Fruit fly (Drosophila melanogaster) whole organism, prepupa: ENCODE measurements around the gene Ddc.
A peak's percentile ranks its signal among the peaks of the same experiment; 100 is the strongest.

Experiments used
- Blimp-1 ChIP-seq: fragments of 200-800 bp; sonication (Bioruptor generic); optimal IDR thresholded peaks from 3 replicates; lab custom pipeline; 2017; ENCODE audit warnings: missing biosample characterization, missing genetic modification characterization, mild to moderate bottlenecking, moderate library complexity, missing genetic modification reagents
- CG10631 ChIP-seq: fragments of 200-800 bp; sonication (Bioruptor generic); optimal IDR thresholded peaks from 2 replicates; lab custom pipeline; 2016; ENCODE audit warnings: missing biosample characterization, missing genetic modification characterization
- CG10669 ChIP-seq: fragments of 200-800 bp; sonication (Bioruptor generic); optimal IDR thresholded peaks from 3 replicates; lab custom pipeline; 2018; ENCODE audit warnings: missing biosample characterization, mild to moderate bottlenecking, missing genetic modification characterization, moderate library complexity
- CG11294 ChIP-seq: fragments of 200-800 bp; sonication (Bioruptor generic); IDR thresholded peaks from 2 replicates; pipeline ENCODE4 v1.3.6; 2022; ENCODE audit warnings: missing biosample characterization, missing genetic modification characterization
- CG11762 ChIP-seq: fragments of 200-800 bp; sonication (Bioruptor generic); optimal IDR thresholded peaks from 3 replicates; lab custom pipeline; 2016; ENCODE audit warnings: missing biosample characterization, missing genetic modification characterization; ENCODE audit not compliant: insufficient read depth
- CG15336 ChIP-seq: fragments of 200-800 bp; sonication (Bioruptor generic); IDR thresholded peaks from 2 replicates; pipeline ENCODE4 v1.3.6; 2022; ENCODE audit warnings: missing biosample characterization, missing genetic modification characterization
- CG1621 ChIP-seq: fragments of 200-800 bp; sonication (Bioruptor generic); optimal IDR thresholded peaks from 3 replicates; lab custom pipeline; 2018; ENCODE audit warnings: missing biosample characterization, mild to moderate bottlenecking, missing genetic modification characterization
- CG16779 ChIP-seq: fragments of 200-800 bp; sonication (Bioruptor generic); optimal IDR thresholded peaks from 3 replicates; lab custom pipeline; 2017; ENCODE audit warnings: missing biosample characterization, mild to moderate bottlenecking, missing genetic modification characterization
- CG32006 ChIP-seq: fragments of 200-800 bp; sonication (Bioruptor generic); optimal IDR thresholded peaks from 3 replicates; lab custom pipeline; 2017; ENCODE audit warnings: missing biosample characterization, mild to moderate bottlenecking, missing genetic modification characterization
- CG34406 ChIP-seq: fragments of 200-800 bp; sonication (Bioruptor generic); optimal IDR thresholded peaks from 3 replicates; lab custom pipeline; 2016; ENCODE audit warnings: missing biosample characterization, missing genetic modification characterization
- CG4318 ChIP-seq: fragments of 200-800 bp; sonication (Bioruptor generic); optimal IDR thresholded peaks from 3 replicates; lab custom pipeline; 2017; ENCODE audit warnings: missing biosample characterization, mild to moderate bottlenecking, missing genetic modification characterization
- CG6163 ChIP-seq: fragments of 200-800 bp; sonication (Bioruptor generic); IDR thresholded peaks from 3 replicates; pipeline ENCODE4 v1.3.6; 2022; ENCODE audit warnings: missing biosample characterization, missing genetic modification characterization
- CG6792 ChIP-seq: fragments of 200-800 bp; sonication (Bioruptor generic); optimal IDR thresholded peaks from 3 replicates; lab custom pipeline; 2016; ENCODE audit warnings: missing biosample characterization, missing genetic modification characterization
- CG6808 ChIP-seq: fragments of 200-800 bp; sonication (Bioruptor generic); optimal IDR thresholded peaks from 3 replicates; lab custom pipeline; 2017; ENCODE audit warnings: missing biosample characterization, missing genetic modification characterization, mild to moderate bottlenecking, moderate library complexity, missing genetic modification reagents
- CG6854 ChIP-seq: fragments of 200-800 bp; sonication (Bioruptor generic); optimal IDR thresholded peaks from 2 replicates; lab custom pipeline; 2017; ENCODE audit warnings: missing biosample characterization, mild to moderate bottlenecking, missing genetic modification characterization
- CG8119 ChIP-seq: fragments of 200-800 bp; sonication (Bioruptor generic); IDR thresholded peaks from 3 replicates; pipeline ENCODE4 v1.3.6; 2022; ENCODE audit warnings: missing biosample characterization, missing genetic modification characterization
- CG8319 ChIP-seq: fragments of 200-800 bp; sonication (Bioruptor generic); optimal IDR thresholded peaks from 3 replicates; lab custom pipeline; 2016; ENCODE audit warnings: missing biosample characterization, missing genetic modification characterization
- CG8632 ChIP-seq: fragments of 200-800 bp; sonication (Bioruptor generic); optimal IDR thresholded peaks from 3 replicates; lab custom pipeline; 2016; ENCODE audit warnings: missing biosample characterization, missing genetic modification characterization
- CG9139 ChIP-seq: fragments of 200-800 bp; sonication (Bioruptor generic); optimal IDR thresholded peaks from 3 replicates; lab custom pipeline; 2017; ENCODE audit warnings: missing biosample characterization, mild to moderate bottlenecking, missing genetic modification characterization
- Eip78C ChIP-seq: fragments of 200-800 bp; sonication (Bioruptor generic); peaks from one replicate; lab custom pipeline; 2016; ENCODE audit warnings: missing biosample characterization, missing genetic modification characterization
- Ets96B ChIP-seq: fragments of 200-800 bp; optimal IDR thresholded peaks from 2 replicates; lab custom pipeline; 2019; ENCODE audit warnings: missing biosample characterization, mild to moderate bottlenecking, missing genetic modification characterization, moderate library complexity
- Gug ChIP-seq: fragments of 200-800 bp; sonication (Bioruptor generic); IDR thresholded peaks from 2 replicates; pipeline ENCODE4 v1.3.6; 2022; ENCODE audit warnings: missing biosample characterization, missing genetic modification characterization
- Hr38 ChIP-seq: sonication (Bioruptor generic); optimal IDR thresholded peaks from 2 replicates; lab custom pipeline; 2016; ENCODE audit warnings: missing biosample characterization, missing genetic modification characterization
- Hr4 ChIP-seq: fragments of 200-800 bp; sonication (Bioruptor generic); optimal IDR thresholded peaks from 3 replicates; lab custom pipeline; 2016; ENCODE audit warnings: missing biosample characterization, missing genetic modification characterization
- Lpt ChIP-seq: fragments of 200-800 bp; sonication (Bioruptor generic); optimal IDR thresholded peaks from 3 replicates; lab custom pipeline; 2016; ENCODE audit warnings: missing biosample characterization, missing genetic modification characterization
- Smox ChIP-seq: fragments of 200-800 bp; sonication (Bioruptor generic); optimal IDR thresholded peaks from 3 replicates; lab custom pipeline; 2016; ENCODE audit warnings: missing biosample characterization, missing genetic modification characterization
- Sox102F ChIP-seq: fragments of 200-800 bp; sonication (Bioruptor generic); optimal IDR thresholded peaks from 2 replicates; lab custom pipeline; 2016; ENCODE audit warnings: missing biosample characterization, mild to moderate bottlenecking, missing genetic modification characterization
- Sox14 ChIP-seq: fragments of 200-800 bp; sonication (Bioruptor generic); optimal IDR thresholded peaks from 3 replicates; lab custom pipeline; 2016; ENCODE audit warnings: missing biosample characterization, missing genetic modification characterization
- acj6 ChIP-seq: fragments of 200-800 bp; sonication (Bioruptor generic); optimal IDR thresholded peaks from 3 replicates; lab custom pipeline; 2016; ENCODE audit warnings: missing biosample characterization, missing genetic modification characterization
- dac ChIP-seq: fragments of 200-800 bp; sonication (Bioruptor generic); optimal IDR thresholded peaks from 2 replicates; lab custom pipeline; 2017; ENCODE audit warnings: missing biosample characterization, mild to moderate bottlenecking, missing genetic modification characterization
- dsx ChIP-seq: fragments of 200-800 bp; optimal IDR thresholded peaks from 3 replicates; lab custom pipeline; 2019; ENCODE audit warnings: missing biosample characterization, mild to moderate bottlenecking, missing genetic modification characterization, moderate library complexity; ENCODE audit not compliant: poor library complexity, severe bottlenecking
- eg ChIP-seq: fragments of 200-800 bp; sonication (Bioruptor generic); IDR thresholded peaks from 3 replicates; pipeline ENCODE4 v1.3.6; 2022; ENCODE audit warnings: missing biosample characterization, missing genetic modification characterization
- esn ChIP-seq: fragments of 200-800 bp; sonication (Bioruptor generic); optimal IDR thresholded peaks from 2 replicates; lab custom pipeline; 2016; ENCODE audit warnings: missing biosample characterization, mild to moderate bottlenecking, missing genetic modification characterization, moderate library complexity
- fd59A ChIP-seq: fragments of 200-800 bp; sonication (Bioruptor generic); optimal IDR thresholded peaks from 2 replicates; lab custom pipeline; 2017; ENCODE audit warnings: missing biosample characterization, mild to moderate bottlenecking, missing genetic modification characterization, missing genetic modification reagents
- fd85E ChIP-seq: fragments of 200-800 bp; sonication (Bioruptor generic); optimal IDR thresholded peaks from 3 replicates; lab custom pipeline; 2016; ENCODE audit warnings: missing biosample characterization, missing genetic modification characterization
- fkh ChIP-seq: fragments of 200-800 bp; sonication (Bioruptor generic); optimal IDR thresholded peaks from 3 replicates; lab custom pipeline; 2017; ENCODE audit warnings: missing biosample characterization, mild to moderate bottlenecking, missing genetic modification characterization, moderate library complexity
- pdm3 ChIP-seq: fragments of 200-800 bp; sonication (Bioruptor generic); optimal IDR thresholded peaks from 3 replicates; lab custom pipeline; 2016; ENCODE audit warnings: missing biosample characterization, missing genetic modification characterization
- salr ChIP-seq, 2 experiments: fragments of 200-800 bp; sonication (Bioruptor generic); optimal IDR thresholded peaks; 3 replicates each; lab custom pipeline; 2016 to 2018; ENCODE audit warnings: missing biosample characterization in 2 of 2, missing genetic modification characterization in 2 of 2, mild to moderate bottlenecking in 1 of 2
- spab ChIP-seq: fragments of 200-800 bp; sonication (Bioruptor generic); optimal IDR thresholded peaks from 2 replicates; lab custom pipeline; 2017; ENCODE audit warnings: missing biosample characterization, mild to moderate bottlenecking, missing genetic modification characterization, missing genetic modification reagents
- ss ChIP-seq, 2 experiments: fragments of 200-800 bp; sonication (Bioruptor generic); optimal IDR thresholded peaks; 2 replicates in 1 of 2; 3 replicates in 1 of 2; lab custom pipeline; 2017 to 2018; ENCODE audit warnings: mild to moderate bottlenecking in 2 of 2, missing biosample characterization in 2 of 2, missing genetic modification characterization in 2 of 2, moderate library complexity in 1 of 2
- svp ChIP-seq: fragments of 200-800 bp; sonication (Bioruptor generic); peaks from one replicate; lab custom pipeline; 2016; ENCODE audit warnings: missing biosample characterization, missing genetic modification characterization
- topi ChIP-seq: fragments of 200-800 bp; sonication (Bioruptor generic); optimal IDR thresholded peaks from 3 replicates; lab custom pipeline; 2016; ENCODE audit warnings: missing biosample characterization, missing genetic modification characterization
- vri ChIP-seq: fragments of 200-800 bp; sonication (Bioruptor generic); optimal IDR thresholded peaks from 3 replicates; lab custom pipeline; 2016; ENCODE audit warnings: missing biosample characterization, mild to moderate bottlenecking, missing genetic modification characterization

Ddc gene

dm6 chr2L:19158679-19159551 is 38.8 kb upstream of the Ddc start (continued):
- TF ChIP-seq ss (GFP tag; optimal IDR thresholded peaks at IDR 0.05; lab: Kevin White, UChicago) (no peak), esn (GFP tag; lab: Kevin White, UChicago) (peak; percentile 71), CG32006 (GFP tag; lab: Kevin White, UChicago) (peak; percentile 75), Hr38 (GFP tag; lab: Kevin White, UChicago) (no peak), Eip78C (GFP tag; lab: Kevin White, UChicago) (peak; percentile 78), CG4318 (GFP tag; lab: Kevin White, UChicago) (peak; percentile 37), fd59A (GFP tag; lab: Kevin White, UChicago) (no peak), CG34406 (GFP tag; lab: Kevin White, UChicago) (peak; percentile 49), Sox14 (GFP tag; lab: Kevin White, UChicago) (peak; percentile 57), CG6854 (GFP tag; lab: Kevin White, UChicago) (no peak), dsx (peak; percentile 43), Lpt (GFP tag; lab: Kevin White, UChicago) (no peak), eg (GFP tag; lab: Robert Waterston, UW) (peak; percentile 46; the same call in 1 of the 3 replicates), CG8319 (GFP tag; lab: Kevin White, UChicago) (peak; percentile 55), CG15336 (GFP tag; lab: Robert Waterston, UW) (peak; percentile 48), Smox (GFP tag; lab: Kevin White, UChicago) (peak; percentile 70), CG16779 (tag; lab: Kevin White, UChicago) (no peak), CG8632 (GFP tag; lab: Kevin White, UChicago) (peak; percentile 56), Ets96B (tag; lab: Kevin White, UChicago) (peak; percentile 53), CG11762 (GFP tag; lab: Kevin White, UChicago) (peak; percentile 37), CG9139 (no peak), fkh (peak; percentile 72), Sox102F (peak; percentile 70), CG6808 (GFP tag; lab: Kevin White, UChicago) (peak; percentile 52), CG6163 (GFP tag; lab: Robert Waterston, UW) (peak; percentile 30; the same call in 1 of the 3 replicates), CG10669 (GFP tag; lab: Kevin White, UChicago) (peak; percentile 31), fd85E (GFP tag; lab: Kevin White, UChicago) (no peak), salr (GFP tag; optimal IDR thresholded peaks at IDR 0.05; lab: Kevin White, UChicago) (peak in 1 of 2 experiments; percentile 42), Blimp-1 (no peak), CG8119 (GFP tag; lab: Robert Waterston, UW) (peak; percentile 50; the same call in 2 of the 3 replicates), CG1621 (tag; lab: Kevin White, UChicago) (no peak), pdm3 (GFP tag; lab: Kevin White, UChicago) (peak; percentile 68)

- TF ChIP-seq Smox (GFP tag; lab: Kevin White, UChicago) (peak; percentile 35), CG4318 (GFP tag; lab: Kevin White, UChicago) (no peak), svp (peak; percentile 93), eg (GFP tag; lab: Robert Waterston, UW) (peak; percentile 24; the same call in 2 of the 3 replicates), Ets96B (tag; lab: Kevin White, UChicago) (peak; percentile 19), CG6792 (GFP tag; lab: Kevin White, UChicago) (peak; percentile 26), CG11762 (GFP tag; lab: Kevin White, UChicago) (no peak), vri (peak; percentile 59), pdm3 (GFP tag; lab: Kevin White, UChicago) (no peak), Lpt (GFP tag; lab: Kevin White, UChicago) (peak; percentile 49), Eip78C (GFP tag; lab: Kevin White, UChicago) (peak; percentile 86), CG6854 (GFP tag; lab: Kevin White, UChicago) (peak; percentile 76), Blimp-1 (no peak), topi (peak; percentile 33), CG6163 (GFP tag; lab: Robert Waterston, UW) (peak; percentile 42; the same call in 2 of the 3 replicates), acj6 (GFP tag; lab: Kevin White, UChicago) (no peak), CG6808 (GFP tag; lab: Kevin White, UChicago) (no peak), esn (GFP tag; lab: Kevin White, UChicago) (no peak), CG10631 (no peak), ss (GFP tag; optimal IDR thresholded peaks at IDR 0.05; lab: Kevin White, UChicago) (peak; percentile 68 to 74), Sox14 (GFP tag; lab: Kevin White, UChicago) (peak; percentile 77), CG11294 (GFP tag; lab: Robert Waterston, UW) (no peak), spab (no peak), CG8632 (GFP tag; lab: Kevin White, UChicago) (no peak), Hr4 (GFP tag; lab: Kevin White, UChicago) (no peak), dac (GFP tag; lab: Kevin White, UChicago) (no peak), CG10669 (GFP tag; lab: Kevin White, UChicago) (peak; percentile 30), Gug (GFP tag; lab: Robert Waterston, UW) (no peak)
These were observed 38.0 kb upstream of the Ddc start for dm6 chr2L:19158005-19158666.
